Fruit fly (Drosophila melanogaster) whole organism, embryonic: ENCODE data around the gene sro.

ENCODE experiments used
- CG1024 ChIP-seq: fragments of 200-800 bp; sonication (Bioruptor generic); IDR thresholded peaks from 2 replicates; pipeline ENCODE4 v1.3.6; 2022; ENCODE audit warnings: missing biosample characterization, missing genetic modification characterization
- CG12104 ChIP-seq: fragments of 200-800 bp; sonication (Bioruptor generic); optimal IDR thresholded peaks from 3 replicates; lab custom pipeline; 2016; ENCODE audit warnings: missing biosample characterization, missing genetic modification characterization
- CG16863 ChIP-seq: fragments of 200-800 bp; sonication (Bioruptor generic); optimal IDR thresholded peaks from 3 replicates; lab custom pipeline; 2016; ENCODE audit warnings: missing biosample characterization, missing genetic modification characterization
- CG17186 ChIP-seq: fragments of 200-800 bp; sonication (Bioruptor generic); optimal IDR thresholded peaks from 3 replicates; lab custom pipeline; 2017; ENCODE audit warnings: missing biosample characterization, missing genetic modification reagents, missing genetic modification characterization
- CG17385 ChIP-seq: fragments of 200-800 bp; sonication (Bioruptor generic); optimal IDR thresholded peaks from 3 replicates; lab custom pipeline; 2018; ENCODE audit warnings: missing biosample characterization, mild to moderate bottlenecking, missing genetic modification characterization
- CG17612 ChIP-seq: fragments of 200-800 bp; sonication (Bioruptor generic); IDR thresholded peaks from 2 replicates; pipeline ENCODE4 v1.3.6; 2022; ENCODE audit warnings: missing biosample characterization, missing genetic modification characterization
- CG18476 ChIP-seq: fragments of 200-800 bp; sonication (Bioruptor generic); optimal IDR thresholded peaks from 2 replicates; lab custom pipeline; 2016; ENCODE audit warnings: missing biosample characterization, mild to moderate bottlenecking, missing genetic modification characterization
- CG2202 ChIP-seq: fragments of 200-800 bp; sonication (Bioruptor generic); optimal IDR thresholded peaks from 2 replicates; lab custom pipeline; 2018; ENCODE audit warnings: missing biosample characterization, mild to moderate bottlenecking, missing genetic modification characterization
- CG32772 ChIP-seq: fragments of 200-800 bp; sonication (Bioruptor generic); IDR thresholded peaks from 2 replicates; pipeline ENCODE4 v1.3.6; 2022; ENCODE audit warnings: missing biosample characterization, missing genetic modification characterization
- CG34422 ChIP-seq: fragments of 200-800 bp; sonication (Bioruptor generic); IDR thresholded peaks from 3 replicates; pipeline ENCODE4 v1.3.6; 2022; ENCODE audit warnings: missing biosample characterization, missing genetic modification characterization
- CG3995 ChIP-seq: fragments of 200-800 bp; sonication (Bioruptor generic); optimal IDR thresholded peaks from 3 replicates; lab custom pipeline; 2016; ENCODE audit warnings: missing biosample characterization, missing genetic modification characterization
- CG5245 ChIP-seq: fragments of 200-800 bp; sonication (Bioruptor generic); optimal IDR thresholded peaks from 3 replicates; lab custom pipeline; 2016; ENCODE audit warnings: missing biosample characterization, missing genetic modification characterization
- CG6689 ChIP-seq: fragments of 200-800 bp; sonication (Bioruptor generic); IDR thresholded peaks from 2 replicates; pipeline ENCODE4 v1.3.6; 2022; ENCODE audit warnings: missing biosample characterization, missing genetic modification characterization
- CG7786 ChIP-seq: fragments of 200-800 bp; sonication (Bioruptor generic); optimal IDR thresholded peaks from 2 replicates; lab custom pipeline; 2016; ENCODE audit warnings: missing biosample characterization, missing genetic modification characterization
- CG8388 ChIP-seq: fragments of 200-800 bp; sonication (Bioruptor generic); optimal IDR thresholded peaks from 2 replicates; lab custom pipeline; 2019; ENCODE audit warnings: missing biosample characterization, mild to moderate bottlenecking, missing genetic modification characterization, moderate library complexity
- CTCF ChIP-seq: fragments of 200-800 bp; sonication (Bioruptor generic); optimal IDR thresholded peaks from 2 replicates; lab custom pipeline; 2017; ENCODE audit warnings: missing biosample characterization, mild to moderate bottlenecking, missing genetic modification characterization, moderate library complexity
- Ets65A ChIP-seq: fragments of 200-800 bp; sonication (Bioruptor generic); peaks from one replicate; lab custom pipeline; 2016; ENCODE audit warnings: missing biosample characterization, missing genetic modification characterization
- Fer3 ChIP-seq: fragments of 200-800 bp; sonication (Bioruptor generic); optimal IDR thresholded peaks from 2 replicates; lab custom pipeline; 2018; ENCODE audit warnings: missing biosample characterization, mild to moderate bottlenecking, missing genetic modification characterization, moderate library complexity
- H2.0 ChIP-seq: fragments of 200-800 bp; sonication (Bioruptor generic); IDR thresholded peaks from 2 replicates; pipeline ENCODE4 v1.3.6; 2022; ENCODE audit warnings: missing biosample characterization, missing genetic modification characterization
- HLH3B ChIP-seq: fragments of 200-800 bp; sonication (Bioruptor generic); IDR thresholded peaks from 2 replicates; pipeline ENCODE4 v1.3.6; 2022; ENCODE audit warnings: missing biosample characterization, missing genetic modification characterization
- HLH54F ChIP-seq: fragments of 200-800 bp; sonication (Bioruptor generic); optimal IDR thresholded peaks from 3 replicates; lab custom pipeline; 2016; ENCODE audit warnings: missing biosample characterization, missing genetic modification characterization
- Hey ChIP-seq: fragments of 200-800 bp; sonication (Bioruptor generic); optimal IDR thresholded peaks from 3 replicates; lab custom pipeline; 2018; ENCODE audit warnings: missing biosample characterization, mild to moderate bottlenecking, missing genetic modification characterization
- Max ChIP-seq: fragments of 200-800 bp; sonication (Bioruptor generic); optimal IDR thresholded peaks from 2 replicates; lab custom pipeline; 2016; ENCODE audit warnings: missing biosample characterization, mild to moderate bottlenecking, missing genetic modification characterization
- Neu2 ChIP-seq: fragments of 200-800 bp; sonication (Bioruptor generic); optimal IDR thresholded peaks from 3 replicates; lab custom pipeline; 2016; ENCODE audit warnings: missing biosample characterization, missing genetic modification characterization, borderline replicate concordance
- Optix ChIP-seq: fragments of 200-800 bp; sonication (Bioruptor generic); IDR thresholded peaks from 3 replicates; pipeline ENCODE4 v1.3.6; 2022; ENCODE audit warnings: missing biosample characterization, missing genetic modification characterization
- Side ChIP-seq: fragments of 200-800 bp; sonication (Bioruptor generic); optimal IDR thresholded peaks from 2 replicates; lab custom pipeline; 2016; ENCODE audit warnings: missing biosample characterization, missing genetic modification characterization
- Taf1 ChIP-seq: fragments of 200-800 bp; sonication (Bioruptor generic); IDR thresholded peaks from 2 replicates; pipeline ENCODE4 v1.3.6; 2022; ENCODE audit warnings: missing biosample characterization, missing genetic modification characterization
- Xbp1 ChIP-seq: fragments of 200-800 bp; sonication (Bioruptor generic); optimal IDR thresholded peaks from 3 replicates; lab custom pipeline; 2016; ENCODE audit warnings: missing biosample characterization, mild to moderate bottlenecking, missing genetic modification characterization
- Xrp1 ChIP-seq: fragments of 200-800 bp; sonication (Bioruptor generic); IDR thresholded peaks from 2 replicates; pipeline ENCODE4 v1.3.6; 2022; ENCODE audit warnings: missing biosample characterization, missing genetic modification characterization
- ase ChIP-seq: fragments of 200-800 bp; sonication (Bioruptor generic); IDR thresholded peaks from 3 replicates; pipeline ENCODE4 v1.3.6; 2022; ENCODE audit warnings: missing biosample characterization, missing genetic modification characterization
- br ChIP-seq: fragments of >200 bp; optimal IDR thresholded peaks from 2 replicates; lab custom pipeline; 2017
- chinmo ChIP-seq: fragments of 200-800 bp; sonication (Bioruptor generic); IDR thresholded peaks from 4 replicates; pipeline ENCODE4 v1.3.6; 2022; ENCODE audit warnings: missing biosample characterization, missing genetic modification characterization; ENCODE audit not compliant: partially characterized antibody
- crp ChIP-seq, 2 experiments: fragments of 200-800 bp; sonication (Bioruptor generic); optimal IDR thresholded peaks; 2 replicates in 1 of 2; 3 replicates in 1 of 2; lab custom pipeline; 2017; ENCODE audit warnings: missing biosample characterization in 2 of 2, missing genetic modification characterization in 2 of 2, mild to moderate bottlenecking in 1 of 2, moderate library complexity in 1 of 2
- da ChIP-seq: fragments of 200-800 bp; sonication (Bioruptor generic); optimal IDR thresholded peaks from 2 replicates; lab custom pipeline; 2016; ENCODE audit warnings: missing biosample characterization, missing genetic modification characterization
- dan ChIP-seq: fragments of 200-800 bp; sonication (Bioruptor generic); IDR thresholded peaks from 2 replicates; pipeline ENCODE4 v1.3.6; 2022; ENCODE audit warnings: missing biosample characterization, missing genetic modification characterization
- dysf ChIP-seq: fragments of 200-800 bp; sonication (Bioruptor generic); IDR thresholded peaks from 3 replicates; pipeline ENCODE4 v1.3.6; 2022; ENCODE audit warnings: missing biosample characterization, missing genetic modification characterization
- fd102C ChIP-seq: fragments of 200-800 bp; sonication (Bioruptor generic); optimal IDR thresholded peaks from 2 replicates; lab custom pipeline; 2018; ENCODE audit warnings: missing biosample characterization, mild to moderate bottlenecking, missing genetic modification characterization, moderate library complexity
- gcm2 ChIP-seq: fragments of 200-800 bp; sonication (Bioruptor generic); optimal IDR thresholded peaks from 2 replicates; lab custom pipeline; 2016; ENCODE audit warnings: missing biosample characterization, missing genetic modification characterization
- gem ChIP-seq: fragments of 200-800 bp; sonication (Bioruptor generic); optimal IDR thresholded peaks from 2 replicates; lab custom pipeline; 2019; ENCODE audit warnings: missing biosample characterization, mild to moderate bottlenecking, missing genetic modification characterization, moderate library complexity
- gro ChIP-seq: fragments of 200-800 bp; sonication (Bioruptor generic); optimal IDR thresholded peaks from 2 replicates; lab custom pipeline; 2016; ENCODE audit warnings: missing biosample characterization, missing genetic modification characterization
- gsb-n ChIP-seq: fragments of 200-800 bp; sonication (Bioruptor generic); optimal IDR thresholded peaks from 3 replicates; lab custom pipeline; 2018; ENCODE audit warnings: missing biosample characterization, mild to moderate bottlenecking, missing genetic modification characterization
- gt ChIP-seq: fragments of 200-800 bp; sonication (Bioruptor generic); IDR thresholded peaks from 2 replicates; pipeline ENCODE4 v1.3.6; 2022; ENCODE audit warnings: missing biosample characterization, missing genetic modification characterization
- jigr1 ChIP-seq: fragments of 200-800 bp; sonication (Bioruptor generic); IDR thresholded peaks from 3 replicates; pipeline ENCODE4 v1.3.6; 2022; ENCODE audit warnings: missing biosample characterization, missing genetic modification characterization
- jing ChIP-seq: fragments of 200-800 bp; sonication (Bioruptor generic); optimal IDR thresholded peaks from 2 replicates; lab custom pipeline; 2018; ENCODE audit warnings: missing biosample characterization, mild to moderate bottlenecking, missing genetic modification characterization
- lab ChIP-seq: fragments of 200-800 bp; sonication (Bioruptor generic); optimal IDR thresholded peaks from 3 replicates; lab custom pipeline; 2017; ENCODE audit warnings: missing biosample characterization, missing genetic modification characterization, mild to moderate bottlenecking, moderate library complexity, missing genetic modification reagents
- mld ChIP-seq: fragments of 200-800 bp; sonication (Bioruptor generic); IDR thresholded peaks from 3 replicates; pipeline ENCODE4 v1.3.6; 2022; ENCODE audit warnings: missing biosample characterization, missing genetic modification characterization; ENCODE audit not compliant: partially characterized antibody
- pzg ChIP-seq: fragments of 200-800 bp; sonication (Bioruptor generic); optimal IDR thresholded peaks from 3 replicates; lab custom pipeline; 2018; ENCODE audit warnings: missing biosample characterization, mild to moderate bottlenecking, missing genetic modification characterization, moderate library complexity
- scrt ChIP-seq: fragments of 200-800 bp; sonication (Bioruptor generic); optimal IDR thresholded peaks from 2 replicates; lab custom pipeline; 2018; ENCODE audit warnings: missing biosample characterization, mild to moderate bottlenecking, missing genetic modification characterization, moderate library complexity
- seq ChIP-seq: fragments of 200-800 bp; sonication (Bioruptor generic); IDR thresholded peaks from 2 replicates; pipeline ENCODE4 v1.3.6; 2022; ENCODE audit warnings: missing biosample characterization, missing genetic modification characterization
- slou ChIP-seq: fragments of 200-800 bp; sonication (Bioruptor generic); optimal IDR thresholded peaks from 3 replicates; lab custom pipeline; 2016; ENCODE audit warnings: missing biosample characterization, missing genetic modification characterization
- tap ChIP-seq: fragments of 200-800 bp; optimal IDR thresholded peaks from 3 replicates; lab custom pipeline; 2019; ENCODE audit warnings: missing biosample characterization, mild to moderate bottlenecking, missing genetic modification characterization, moderate library complexity
- yki ChIP-seq: fragments of >200 bp; optimal IDR thresholded peaks from 3 replicates; lab custom pipeline; 2018

sro gene

dm6 chr3R:29748591-29749303, 45.6 kb upstream of the sro start, which contains the start of the genes ATPsyngamma and yata (continued):
- no peak for TF ChIP-seq gsb-n
- TF ChIP-seq CG17612 (GFP tag; lab: Robert Waterston, UW) = no peak
- TF ChIP-seq Neu2 = no peak
- peak; percentile 31 for TF ChIP-seq Ets65A (GFP tag; lab: Kevin White, UChicago)
- TF ChIP-seq fd102C (GFP tag; lab: Kevin White, UChicago) = no peak
- TF ChIP-seq CG3995 (GFP tag; lab: Kevin White, UChicago) = peak; percentile 0
- no peak for TF ChIP-seq Optix (GFP tag; lab: Robert Waterston, UW)
- TF ChIP-seq dysf (GFP tag; lab: Robert Waterston, UW) = peak; percentile 19; the same call in 1 of the 3 replicates
- no peak for TF ChIP-seq tap
- TF ChIP-seq Xrp1 = no peak
- peak; percentile 72 for TF ChIP-seq CG17385 (GFP tag; lab: Kevin White, UChicago)
- peak; percentile 27; the same call in 1 of the 2 replicates for TF ChIP-seq CG6689 (GFP tag; lab: Robert Waterston, UW)
- peak; percentile 5 for TF ChIP-seq CG17186
- no peak for TF ChIP-seq slou (GFP tag; lab: Kevin White, UChicago)
- TF ChIP-seq Xbp1 (GFP tag; lab: Kevin White, UChicago) = peak; percentile 14
- TF ChIP-seq CG5245 (GFP tag; lab: Kevin White, UChicago) = no peak
- TF ChIP-seq CG34422 (GFP tag; lab: Robert Waterston, UW) = 0 out of 3 replicates have a peak, but pooled peaks have one; percentile 12
- no peak for TF ChIP-seq CG7786 (GFP tag; lab: Kevin White, UChicago)
- TF ChIP-seq scrt = no peak
- TF ChIP-seq dan (GFP tag; lab: Robert Waterston, UW) = no peak
- no peak for TF ChIP-seq yki (lab: Kevin White, UChicago)
- TF ChIP-seq CG2202 = no peak
- no peak for TF ChIP-seq CG16863 (GFP tag; lab: Kevin White, UChicago)
- TF ChIP-seq gt (GFP tag; lab: Robert Waterston, UW) = no peak
- peak; percentile 69 to 93 for TF ChIP-seq crp (GFP tag; optimal IDR thresholded peaks at IDR 0.05; lab: Kevin White, UChicago)
- TF ChIP-seq CG32772 (GFP tag; lab: Robert Waterston, UW) = no peak
- no peak for TF ChIP-seq gcm2
- no peak for TF ChIP-seq HLH54F (GFP tag; lab: Kevin White, UChicago)
- TF ChIP-seq br (lab: Kevin White, UChicago) = no peak
- peak; percentile 81; the same call in 2 of the 3 replicates for TF ChIP-seq jigr1 (GFP tag; lab: Robert Waterston, UW)
- TF ChIP-seq CG18476 = no peak
- no peak; the same call in 1 of the 2 replicates for TF ChIP-seq HLH3B
- no peak for TF ChIP-seq seq (GFP tag; lab: Robert Waterston, UW)
- TF ChIP-seq Fer3 (tag; lab: Kevin White, UChicago) = peak; percentile 9
- TF ChIP-seq CG1024 (GFP tag; lab: Robert Waterston, UW) = no peak
- no peak for TF ChIP-seq Hey (tag; lab: Kevin White, UChicago)
- no peak for TF ChIP-seq ase (GFP tag; lab: Robert Waterston, UW)
- TF ChIP-seq CTCF (GFP tag; lab: Kevin White, UChicago) = peak; percentile 9
- no peak for TF ChIP-seq jing (GFP tag; lab: Kevin White, UChicago)
- no peak for TF ChIP-seq gem (tag; lab: Kevin White, UChicago)
- TF ChIP-seq Side (GFP tag; lab: Kevin White, UChicago) = no peak
- TF ChIP-seq chinmo = no peak
- TF ChIP-seq pzg = peak; percentile 49
- TF ChIP-seq gro (GFP tag; lab: Kevin White, UChicago) = no peak
- no peak for TF ChIP-seq H2.0
- no peak for TF ChIP-seq CG12104 (GFP tag; lab: Kevin White, UChicago)
- no peak for TF ChIP-seq CG8388 (GFP tag; lab: Kevin White, UChicago)
- 0 out of 3 replicates have a peak, but pooled peaks have one; percentile 36 for TF ChIP-seq mld
- TF ChIP-seq lab (GFP tag; lab: Kevin White, UChicago) = no peak
- TF ChIP-seq da (GFP tag; lab: Kevin White, UChicago) = no peak
- TF ChIP-seq Taf1 (GFP tag; lab: Robert Waterston, UW) = no peak
- peak; percentile 27 for TF ChIP-seq Max (GFP tag; lab: Kevin White, UChicago)
